Worm (Caenorhabditis elegans): ENCODE measurements around the gene Y11D7A.3.
A peak's percentile ranks its signal among the peaks of the same experiment; 100 is the strongest.

DNA sequence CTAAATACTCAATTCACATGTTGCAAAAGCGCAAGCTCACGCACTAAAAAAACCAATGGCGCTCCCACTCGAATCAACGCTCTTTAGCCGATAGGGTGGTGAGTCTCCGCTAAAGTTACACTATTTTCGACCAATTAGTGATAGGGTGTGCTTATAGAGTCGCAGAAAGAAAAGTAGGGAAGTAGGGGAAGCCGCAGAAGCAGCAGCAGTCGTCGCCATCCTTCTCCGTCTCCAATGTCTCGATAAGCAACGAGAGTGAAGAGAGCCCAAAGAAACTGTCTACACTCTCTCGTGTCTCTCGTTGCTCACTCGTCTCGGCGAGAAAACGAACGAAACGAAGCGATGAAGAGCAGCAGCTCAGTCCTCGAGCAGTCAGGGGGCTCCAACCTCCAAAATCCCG, 36.1 kb upstream of the Y11D7A.3 start:
- TF ChIP-seq unc-62 (GFP tag; optimal IDR thresholded peaks at IDR 0.05) (no peak), nhr-11 (tag; optimal IDR thresholded peaks at IDR 0.05) (no peak), aly-2 (tag; optimal IDR thresholded peaks at IDR 0.05) (no peak), elt-3 (tag; optimal IDR thresholded peaks at IDR 0.05) (no peak), nhr-77 (tag; optimal IDR thresholded peaks at IDR 0.05) (no peak), sma-9 (GFP tag; optimal IDR thresholded peaks at IDR 0.05) (peak; percentile 92), sma-9 (tag; optimal IDR thresholded peaks at IDR 0.05) (no peak), ceh-16 (tag; optimal IDR thresholded peaks at IDR 0.05) (no peak), dmd-4 (tag; optimal IDR thresholded peaks at IDR 0.05) (no peak), skn-1 (tag; optimal IDR thresholded peaks at IDR 0.05) (no peak), egl-27 (tag; optimal IDR thresholded peaks at IDR 0.05) (peak; percentile 57), unc-39 (tag; optimal IDR thresholded peaks at IDR 0.05) (no peak)

Data from whole organism, L2 larva.